Fruit fly (Drosophila melanogaster): ENCODE results near the gene CG9154.

The CG9154 gene

dm6 chr2L:6065823-6066222 is 4.7 kb downstream of the CG9154 start, which contains the start of the genes Fbw5 and CG9147:
Gene Fbw5 (minus strand): TSS chr2L:6065953.
Gene CG9147 (plus strand): TSS chr2L:6065997.
- TF ChIP-seq noc (tag; optimal IDR thresholded peaks at IDR 0.05), result peak; percentile 99

dm6 chr2L:6062382-6063082 is 8.0 kb downstream of the CG9154 start, which contains the start of the genes ND-51 and CG13994:
Gene ND-51 (minus strand): TSS chr2L:6062757.
Gene CG13994 (plus strand): TSS chr2L:6062989.
- TF ChIP-seq noc (tag; optimal IDR thresholded peaks at IDR 0.05), result no peak

dm6 chr2L:6060210-6060609 is 10.3 kb downstream of the CG9154 start, which contains the start of gene CG34180:
Gene CG34180 (plus strand): TSS chr2L:6060510.
- TF ChIP-seq noc (tag; optimal IDR thresholded peaks at IDR 0.05), result no peak

- no peak for TF ChIP-seq noc (tag; optimal IDR thresholded peaks at IDR 0.05)
These were observed 16.5 kb downstream of the CG9154 start, which contains the start of gene CG13995 for dm6 chr2L:6053874-6054469. Gene CG13995 (plus strand): TSS chr2L:6054302.

dm6 chr2L:6051212-6051621 is 19.3 kb downstream of the CG9154 start:
- peak; percentile 95 for TF ChIP-seq noc (tag; optimal IDR thresholded peaks at IDR 0.05)

- no peak for TF ChIP-seq noc (tag; optimal IDR thresholded peaks at IDR 0.05)
These were observed 19.9 kb downstream of the CG9154 start, which contains the start of gene CG9135 for dm6 chr2L:6050575-6050974. Gene CG9135 (plus strand): TSS chr2L:6050800.

- no peak for TF ChIP-seq noc (tag; optimal IDR thresholded peaks at IDR 0.05)
These were observed 21.9 kb downstream of the CG9154 start, which contains the start of the genes CG34179 and slmo for dm6 chr2L:6048542-6048941. Gene CG34179 (minus strand): TSS chr2L:6048706. Gene slmo (minus strand): TSS chr2L:6048706.

dm6 chr2L:6047528-6048160 is 22.8 kb downstream of the CG9154 start, which contains the start of gene IPIP:
Gene IPIP (plus strand): TSS chr2L:6048002.
- TF ChIP-seq noc (tag; optimal IDR thresholded peaks at IDR 0.05), result no peak

dm6 chr2L:6046865-6047264 is 23.6 kb downstream of the CG9154 start:
- TF ChIP-seq noc (tag; optimal IDR thresholded peaks at IDR 0.05), result no peak

dm6 chr2L:6045972-6046718 is 24.3 kb downstream of the CG9154 start, which contains the start of gene Pfas:
Gene Pfas (minus strand): TSS chr2L:6046050.
- TF ChIP-seq noc (tag; optimal IDR thresholded peaks at IDR 0.05), result peak; percentile 80

- TF ChIP-seq noc (tag; optimal IDR thresholded peaks at IDR 0.05), result no peak
These were observed 25.0 kb downstream of the CG9154 start for dm6 chr2L:6045484-6045883.

dm6 chr2L:6037830-6038229 is 32.7 kb downstream of the CG9154 start, which contains the start of the genes CG9117 and CG31643:
Gene CG9117 (minus strand): TSS chr2L:6037902.
Gene CG31643 (plus strand): TSS chr2L:6038117.
- peak; percentile 76 for TF ChIP-seq noc (tag; optimal IDR thresholded peaks at IDR 0.05)

dm6 chr2L:6036710-6037109 is 33.8 kb downstream of the CG9154 start, which contains the start of gene mtm:
Gene mtm (minus strand): TSS chr2L:6037015.
- no peak for TF ChIP-seq noc (tag; optimal IDR thresholded peaks at IDR 0.05)

dm6 chr2L:6035155-6035554 is 35.3 kb downstream of the CG9154 start:
- no peak for TF ChIP-seq noc (tag; optimal IDR thresholded peaks at IDR 0.05)

dm6 chr2L:6034344-6034743 is 36.1 kb downstream of the CG9154 start, which contains the start of gene CG9109:
Gene CG9109 (minus strand): TSS chr2L:6034423.
- no peak for TF ChIP-seq noc (tag; optimal IDR thresholded peaks at IDR 0.05)

All from whole organism, larva.